Worm (Caenorhabditis elegans) whole organism, early embryonic: Measurements from ENCODE around the gene nhr-280.

Source experiments
- B0310.2 ChIP-seq: sonication (generic microtip); optimal IDR thresholded peaks from 2 replicates; lab custom pipeline; 2016; ENCODE audit warnings: mild to moderate bottlenecking, missing genetic modification characterization, missing compliant biosample characterization
- F13C5.2 ChIP-seq: sonication (generic microtip); optimal IDR thresholded peaks from 2 replicates; lab custom pipeline; 2017; ENCODE audit warnings: mild to moderate bottlenecking, missing genetic modification characterization, inconsistent platforms, missing compliant biosample characterization
- ama-1 ChIP-seq: fragments of 150-350 bp; optimal IDR thresholded peaks from 2 replicates; lab custom pipeline; 2014
- hmbx-1 ChIP-seq: sonication (generic microtip); optimal IDR thresholded peaks from 2 replicates; lab custom pipeline; 2016; ENCODE audit warnings: mild to moderate bottlenecking, missing genetic modification characterization, missing compliant biosample characterization
- hmg-4 ChIP-seq: fragments of 200-800 bp; sonication (Bioruptor generic); optimal IDR thresholded peaks from 2 replicates; lab custom pipeline; 2018; ENCODE audit warnings: mild to moderate bottlenecking, missing genetic modification characterization, missing compliant biosample characterization
- hnd-1 ChIP-seq: sonication (generic microtip); optimal IDR thresholded peaks from 2 replicates; lab custom pipeline; 2016; ENCODE audit warnings: missing genetic modification characterization, missing compliant biosample characterization
- pes-1 ChIP-seq: fragments of 200-800 bp; sonication (Bioruptor generic); IDR thresholded peaks from 2 replicates; pipeline ENCODE4 v1.3.6; 2022; ENCODE audit warnings: missing genetic modification reagents, missing genetic modification characterization, missing compliant biosample characterization
- tbx-11 ChIP-seq: fragments of 200-800 bp; sonication (Bioruptor generic); IDR thresholded peaks from 2 replicates; pipeline ENCODE4 v1.3.6; 2022; ENCODE audit warnings: missing genetic modification characterization, missing compliant biosample characterization

DNA sequence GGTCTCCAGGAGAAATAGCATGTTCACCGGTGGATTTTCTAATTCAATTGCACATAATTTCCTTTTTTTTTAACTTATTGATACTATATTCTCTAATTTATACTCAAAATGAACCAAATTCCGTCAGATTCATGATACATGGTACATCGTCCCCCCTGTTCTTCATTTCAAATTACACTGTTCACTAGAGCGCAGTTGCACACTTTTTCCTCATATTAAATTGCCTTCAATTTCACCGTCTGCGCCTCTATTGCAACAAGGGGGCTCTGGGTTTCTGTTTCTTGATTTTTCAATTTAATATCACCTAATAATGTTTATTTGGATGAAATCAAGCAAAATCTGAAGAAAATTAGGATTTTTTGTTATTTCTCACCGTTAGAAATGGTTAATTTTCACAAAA is 1.1 kb upstream of the nhr-280 start:
- no peak for TF ChIP-seq ama-1 (lab: Kevin White, UChicago)
- TF ChIP-seq tbx-11 (GFP tag; lab: Robert Waterston, UW): no peak
- TF ChIP-seq pes-1 (GFP tag; lab: Robert Waterston, UW): no peak
- no peak for TF ChIP-seq B0310.2 (tag; lab: Kevin White, UChicago)
- no peak for TF ChIP-seq hmbx-1 (tag; lab: Kevin White, UChicago)
- TF ChIP-seq F13C5.2 (tag; lab: Kevin White, UChicago): peak; percentile 31
- no peak for TF ChIP-seq hnd-1 (tag; lab: Kevin White, UChicago)
- no peak for TF ChIP-seq hmg-4 (GFP tag; lab: Kevin White, UChicago)
